Worm (Caenorhabditis elegans): Measurements from ENCODE around the gene strd-1.

strd-1 gene

ce11 chrIII:10981555-10981954 lies 34.3 kb downstream of the strd-1 start:
- TF ChIP-seq jun-1 (tag; optimal IDR thresholded peaks at IDR 0.05): no peak
- TF ChIP-seq skn-1 (tag; optimal IDR thresholded peaks at IDR 0.05): no peak
- no peak for TF ChIP-seq elt-3 (tag; optimal IDR thresholded peaks at IDR 0.05)
- no peak for TF ChIP-seq fkh-10 (GFP tag; optimal IDR thresholded peaks at IDR 0.05)
- TF ChIP-seq nhr-23 (tag; optimal IDR thresholded peaks at IDR 0.05): no peak
- TF ChIP-seq zag-1 (tag; optimal IDR thresholded peaks at IDR 0.05): no peak
- TF ChIP-seq egl-5 (tag; optimal IDR thresholded peaks at IDR 0.05): no peak
- TF ChIP-seq pqm-1 (tag; optimal IDR thresholded peaks at IDR 0.05): no peak
- TF ChIP-seq nfya-1 (tag; optimal IDR thresholded peaks at IDR 0.05; ENCODE audit: insufficient read depth): no peak
- no peak for TF ChIP-seq eor-1 (tag; optimal IDR thresholded peaks at IDR 0.05)
- no peak for TF ChIP-seq unc-62 (GFP tag; optimal IDR thresholded peaks at IDR 0.05)
- TF ChIP-seq snpc-4 (tag; optimal IDR thresholded peaks at IDR 0.05): no peak
- TF ChIP-seq nhr-12 (tag; optimal IDR thresholded peaks at IDR 0.05): no peak
- TF ChIP-seq ama-1 (optimal IDR thresholded peaks at IDR 0.05): no peak
- no peak for TF ChIP-seq ceh-82 (tag; optimal IDR thresholded peaks at IDR 0.05)

- peak; percentile 4 for TF ChIP-seq nhr-25 (tag; optimal IDR thresholded peaks at IDR 0.05)
- TF ChIP-seq daf-12 (tag; optimal IDR thresholded peaks at IDR 0.05): no peak
These were observed 35.9 kb downstream of the strd-1 start, which contains the start of gene col-92 for ce11 chrIII:10983153-10983552. Gene col-92 (minus strand): TSS chrIII:10983253.

- peak in 1 of 3 experiments; percentile 49 for TF ChIP-seq elt-3 (tag; optimal IDR thresholded peaks at IDR 0.05)
- TF ChIP-seq daf-12 (tag; optimal IDR thresholded peaks at IDR 0.05): no peak
- no peak for TF ChIP-seq zag-1 (tag; optimal IDR thresholded peaks at IDR 0.05)
- TF ChIP-seq nhr-25 (tag; optimal IDR thresholded peaks at IDR 0.05): peak; percentile 86
- no peak for TF ChIP-seq aly-2 (tag; optimal IDR thresholded peaks at IDR 0.05)
- TF ChIP-seq ztf-11 (tag; optimal IDR thresholded peaks at IDR 0.05): no peak
- no peak for TF ChIP-seq fkh-2 (tag; optimal IDR thresholded peaks at IDR 0.05)
- no peak for TF ChIP-seq unc-39 (tag; optimal IDR thresholded peaks at IDR 0.05)
- TF ChIP-seq unc-62 (GFP tag; optimal IDR thresholded peaks at IDR 0.05): peak; percentile 14
- TF ChIP-seq skn-1 (tag; optimal IDR thresholded peaks at IDR 0.05): no peak
These were observed 38.3 kb downstream of the strd-1 start, which contains the start of gene col-93 for ce11 chrIII:10985559-10986036. Gene col-93 (minus strand): TSS chrIII:10985609.

ce11 chrIII:10986438-10986837 lies 39.2 kb downstream of the strd-1 start:
- TF ChIP-seq nhr-25 (tag; optimal IDR thresholded peaks at IDR 0.05): peak; percentile 25
- peak; percentile 48 for TF ChIP-seq nhr-43 (tag; optimal IDR thresholded peaks at IDR 0.05; ENCODE audit: poor library complexity, severe bottlenecking)

ce11 chrIII:10987561-10988184 lies 40.4 kb downstream of the strd-1 start, which contains the start of gene col-94:
Gene col-94 (minus strand): TSS chrIII:10987873.
- no peak for TF ChIP-seq ztf-4 (tag; optimal IDR thresholded peaks at IDR 0.05)
- TF ChIP-seq zag-1 (tag; optimal IDR thresholded peaks at IDR 0.05): no peak
- no peak for TF ChIP-seq R02D3.7 (tag; optimal IDR thresholded peaks at IDR 0.05)
- TF ChIP-seq nfya-1 (tag; optimal IDR thresholded peaks at IDR 0.05; ENCODE audit: insufficient read depth): no peak
- peak; percentile 3 for TF ChIP-seq ama-1 (optimal IDR thresholded peaks at IDR 0.05)
- no peak for TF ChIP-seq eor-1 (tag; optimal IDR thresholded peaks at IDR 0.05)
- TF ChIP-seq ceh-82 (tag; optimal IDR thresholded peaks at IDR 0.05): no peak
- TF ChIP-seq egl-27 (tag; optimal IDR thresholded peaks at IDR 0.05): no peak
- no peak for TF ChIP-seq jun-1 (tag; optimal IDR thresholded peaks at IDR 0.05)
- no peak for TF ChIP-seq unc-39 (tag; optimal IDR thresholded peaks at IDR 0.05)
- TF ChIP-seq fkh-10 (GFP tag; optimal IDR thresholded peaks at IDR 0.05): no peak
- peak; percentile 91 for TF ChIP-seq nhr-25 (tag; optimal IDR thresholded peaks at IDR 0.05)
- TF ChIP-seq hmg-11 (tag; optimal IDR thresholded peaks at IDR 0.05): no peak

- TF ChIP-seq R02D3.7 (tag; optimal IDR thresholded peaks at IDR 0.05): peak; percentile 86
- TF ChIP-seq ama-1 (optimal IDR thresholded peaks at IDR 0.05): peak; percentile 26
- TF ChIP-seq unc-62 (GFP tag; optimal IDR thresholded peaks at IDR 0.05): peak; percentile 76
- TF ChIP-seq ztf-11 (tag; optimal IDR thresholded peaks at IDR 0.05): peak; percentile 43
- peak; percentile 95 for TF ChIP-seq nhr-25 (tag; optimal IDR thresholded peaks at IDR 0.05)
- no peak for TF ChIP-seq ZK546.5 (tag; optimal IDR thresholded peaks at IDR 0.05)
- peak; percentile 68 for TF ChIP-seq elt-2 (tag; optimal IDR thresholded peaks at IDR 0.05)
- TF ChIP-seq nhr-67 (tag; optimal IDR thresholded peaks at IDR 0.05): peak; percentile 31
- peak in 1 of 3 experiments; percentile 88 for TF ChIP-seq elt-3 (tag; optimal IDR thresholded peaks at IDR 0.05)
- TF ChIP-seq nhr-77 (tag; optimal IDR thresholded peaks at IDR 0.05): peak; percentile 87
- no peak for TF ChIP-seq nhr-76 (tag; optimal IDR thresholded peaks at IDR 0.05)
- TF ChIP-seq lin-39 (tag; optimal IDR thresholded peaks at IDR 0.05): peak; percentile 92
- TF ChIP-seq egl-27 (tag; optimal IDR thresholded peaks at IDR 0.05): peak; percentile 77
- TF ChIP-seq elt-1 (tag; optimal IDR thresholded peaks at IDR 0.05): peak; percentile 40
- peak; percentile 93 for TF ChIP-seq egl-5 (tag; optimal IDR thresholded peaks at IDR 0.05)
- TF ChIP-seq ceh-9 (tag; optimal IDR thresholded peaks at IDR 0.05): no peak
- peak; percentile 50 for TF ChIP-seq fkh-10 (GFP tag; optimal IDR thresholded peaks at IDR 0.05)
- no peak for TF ChIP-seq eor-1 (tag; optimal IDR thresholded peaks at IDR 0.05)
- TF ChIP-seq nhr-12 (tag; optimal IDR thresholded peaks at IDR 0.05): no peak
- peak; percentile 33 for TF ChIP-seq mml-1 (tag; optimal IDR thresholded peaks at IDR 0.05)
- peak; percentile 96 for TF ChIP-seq nfya-1 (tag; optimal IDR thresholded peaks at IDR 0.05; ENCODE audit: insufficient read depth)
- TF ChIP-seq snpc-4 (tag; optimal IDR thresholded peaks at IDR 0.05): peak; percentile 100
- TF ChIP-seq unc-39 (tag; optimal IDR thresholded peaks at IDR 0.05): peak; percentile 67
- peak; percentile 95 for TF ChIP-seq tbx-2 (tag; optimal IDR thresholded peaks at IDR 0.05)
- peak; percentile 94 for TF ChIP-seq pha-4 (tag; optimal IDR thresholded peaks at IDR 0.05)
These were observed 42.3 kb downstream of the strd-1 start for ce11 chrIII:10989491-10990032.
